Fruit fly (Drosophila melanogaster) whole organism, embryonic: ENCODE results near the gene CG10418.
A peak's percentile ranks its signal among the peaks of the same experiment; 100 is the strongest.

Experiments
- B-H1 ChIP-seq: fragments of 200-800 bp; sonication (Bioruptor generic); IDR thresholded peaks from 3 replicates; pipeline ENCODE4 v1.3.6; 2022; ENCODE audit warnings: missing biosample characterization, missing genetic modification characterization
- Bdp1 ChIP-seq: fragments of 200-800 bp; sonication (Bioruptor generic); optimal IDR thresholded peaks from 3 replicates; lab custom pipeline; 2016; ENCODE audit warnings: missing biosample characterization, missing genetic modification characterization
- BtbVII ChIP-seq: fragments of 200-800 bp; sonication (Bioruptor generic); optimal IDR thresholded peaks from 3 replicates; lab custom pipeline; 2017; ENCODE audit warnings: missing biosample characterization, mild to moderate bottlenecking, missing genetic modification characterization
- CG10979 ChIP-seq: fragments of 200-800 bp; sonication (Bioruptor generic); optimal IDR thresholded peaks from 2 replicates; lab custom pipeline; 2018; ENCODE audit warnings: missing biosample characterization, mild to moderate bottlenecking, missing genetic modification characterization, moderate library complexity
- CG11398 ChIP-seq: fragments of 200-800 bp; sonication (Bioruptor generic); optimal IDR thresholded peaks from 2 replicates; lab custom pipeline; 2016; ENCODE audit warnings: missing biosample characterization, missing genetic modification characterization
- CG11723 ChIP-seq: fragments of 200-800 bp; sonication (Bioruptor generic); optimal IDR thresholded peaks from 2 replicates; lab custom pipeline; 2017; ENCODE audit warnings: missing biosample characterization, mild to moderate bottlenecking, missing genetic modification characterization
- CG12236 ChIP-seq: fragments of 200-800 bp; sonication (Bioruptor generic); optimal IDR thresholded peaks from 2 replicates; lab custom pipeline; 2016; ENCODE audit warnings: missing biosample characterization, missing genetic modification characterization
- CG1647 ChIP-seq: fragments of 200-800 bp; sonication (Bioruptor generic); optimal IDR thresholded peaks from 3 replicates; lab custom pipeline; 2016; ENCODE audit warnings: missing biosample characterization, missing genetic modification characterization
- CG17385 ChIP-seq: fragments of 200-800 bp; sonication (Bioruptor generic); optimal IDR thresholded peaks from 3 replicates; lab custom pipeline; 2018; ENCODE audit warnings: missing biosample characterization, mild to moderate bottlenecking, missing genetic modification characterization
- CG17802 ChIP-seq: fragments of 200-800 bp; sonication (Bioruptor generic); optimal IDR thresholded peaks from 2 replicates; lab custom pipeline; 2018; ENCODE audit warnings: missing biosample characterization, mild to moderate bottlenecking, missing genetic modification characterization, moderate library complexity
- CG2875 ChIP-seq: fragments of 200-800 bp; sonication (Bioruptor generic); optimal IDR thresholded peaks from 2 replicates; lab custom pipeline; 2017; ENCODE audit warnings: missing biosample characterization, mild to moderate bottlenecking, missing genetic modification characterization, missing genetic modification reagents
- CG4360 ChIP-seq: fragments of 200-800 bp; sonication (Bioruptor generic); IDR thresholded peaks from 2 replicates; pipeline ENCODE4 v1.3.6; 2022; ENCODE audit warnings: missing biosample characterization, missing genetic modification characterization
- CG6654 ChIP-seq: fragments of 200-800 bp; sonication (Bioruptor generic); optimal IDR thresholded peaks from 2 replicates; lab custom pipeline; 2017; ENCODE audit warnings: missing biosample characterization, mild to moderate bottlenecking, missing genetic modification characterization
- CG6813 ChIP-seq: fragments of 200-800 bp; sonication (Bioruptor generic); optimal IDR thresholded peaks from 2 replicates; lab custom pipeline; 2017; ENCODE audit warnings: missing biosample characterization, missing genetic modification characterization, mild to moderate bottlenecking, moderate library complexity, missing genetic modification reagents
- CG8478 ChIP-seq: fragments of >200 bp; optimal IDR thresholded peaks from 2 replicates; lab custom pipeline; 2018
- Gsc ChIP-seq: fragments of 200-800 bp; sonication (Bioruptor generic); IDR thresholded peaks from 2 replicates; pipeline ENCODE4 v1.3.6; 2022; ENCODE audit warnings: missing biosample characterization, missing genetic modification characterization
- H15 ChIP-seq: fragments of 200-800 bp; sonication (Bioruptor generic); IDR thresholded peaks from 3 replicates; pipeline ENCODE4 v1.3.6; 2022; ENCODE audit warnings: missing biosample characterization, missing genetic modification characterization
- Med ChIP-seq: fragments of 200-800 bp; sonication (Bioruptor generic); peaks from one replicate; lab custom pipeline; 2016; ENCODE audit warnings: missing biosample characterization, missing genetic modification characterization, mild to moderate bottlenecking, inconsistent platforms, moderate library complexity
- Nf-YB ChIP-seq: fragments of 200-800 bp; sonication (Bioruptor generic); optimal IDR thresholded peaks from 3 replicates; lab custom pipeline; 2019; ENCODE audit warnings: missing biosample characterization, mild to moderate bottlenecking, missing genetic modification characterization, moderate library complexity
- Nf-YC ChIP-seq: fragments of 200-800 bp; optimal IDR thresholded peaks from 3 replicates; lab custom pipeline; 2019; ENCODE audit warnings: missing biosample characterization, mild to moderate bottlenecking, missing genetic modification characterization, moderate library complexity
- Opbp ChIP-seq: fragments of 200-800 bp; sonication (Bioruptor generic); IDR thresholded peaks from 3 replicates; pipeline ENCODE4 v1.3.6; 2022; ENCODE audit warnings: missing biosample characterization, missing genetic modification characterization; ENCODE audit not compliant: partially characterized antibody
- Trl ChIP-seq, 3 experiments: fragments of >200 bp in 2 of 3; fragments of 200-800 bp in 1 of 3; sonication (Bioruptor generic) in 1 of 3; optimal IDR thresholded peaks; 2 replicates in 1 of 3; 3 replicates in 2 of 3; lab custom pipeline; 2016 to 2017; ENCODE audit warnings: missing biosample characterization in 1 of 3, missing genetic modification characterization in 1 of 3
- YL-1 ChIP-seq: fragments of 200-800 bp; sonication (Bioruptor generic); optimal IDR thresholded peaks from 3 replicates; lab custom pipeline; 2017; ENCODE audit warnings: missing biosample characterization, mild to moderate bottlenecking, missing genetic modification characterization
- abd-A ChIP-seq: fragments of 200-800 bp; sonication (Bioruptor generic); optimal IDR thresholded peaks from 3 replicates; lab custom pipeline; 2019; ENCODE audit warnings: missing biosample characterization, mild to moderate bottlenecking, missing genetic modification characterization, moderate library complexity
- ci ChIP-seq: fragments of 200-800 bp; sonication (Bioruptor generic); IDR thresholded peaks from 3 replicates; pipeline ENCODE4 v1.3.6; 2022; ENCODE audit warnings: missing biosample characterization, missing genetic modification characterization
- da ChIP-seq: fragments of 200-800 bp; sonication (Bioruptor generic); optimal IDR thresholded peaks from 2 replicates; lab custom pipeline; 2016; ENCODE audit warnings: missing biosample characterization, missing genetic modification characterization
- dimm ChIP-seq: fragments of 200-800 bp; sonication (Bioruptor generic); IDR thresholded peaks from 2 replicates; pipeline ENCODE4 v1.3.6; 2022; ENCODE audit warnings: missing biosample characterization, missing genetic modification characterization
- esg ChIP-seq: fragments of 200-800 bp; sonication (Bioruptor generic); conservative IDR thresholded peaks from 2 replicates; pipeline ENCODE4 v1.3.6; 2022; ENCODE audit warnings: missing biosample characterization, missing genetic modification characterization
- ewg ChIP-seq: fragments of 200-800 bp; sonication (Bioruptor generic); optimal IDR thresholded peaks from 3 replicates; lab custom pipeline; 2017; ENCODE audit warnings: mild to moderate bottlenecking, missing biosample characterization, missing genetic modification reagents, missing genetic modification characterization
- gfzf ChIP-seq: fragments of 200-800 bp; sonication (Bioruptor generic); optimal IDR thresholded peaks from 2 replicates; lab custom pipeline; 2016; ENCODE audit warnings: missing biosample characterization, mild to moderate bottlenecking, missing genetic modification characterization, moderate library complexity
- gsb-n ChIP-seq: fragments of 200-800 bp; sonication (Bioruptor generic); optimal IDR thresholded peaks from 3 replicates; lab custom pipeline; 2018; ENCODE audit warnings: missing biosample characterization, mild to moderate bottlenecking, missing genetic modification characterization
- insv ChIP-seq, 2 experiments: fragments of 200-800 bp; sonication (Bioruptor generic); optimal IDR thresholded peaks; 3 replicates each; lab custom pipeline; 2016 to 2018; ENCODE audit warnings: missing biosample characterization in 2 of 2, missing genetic modification characterization in 2 of 2
- kni ChIP-seq: fragments of 200-800 bp; sonication (Bioruptor generic); optimal IDR thresholded peaks from 3 replicates; lab custom pipeline; 2017; ENCODE audit warnings: mild to moderate bottlenecking, missing biosample characterization, missing genetic modification reagents, missing genetic modification characterization
- odd ChIP-seq: fragments of 200-800 bp; sonication (Bioruptor generic); optimal IDR thresholded peaks from 2 replicates; lab custom pipeline; 2017; ENCODE audit warnings: missing biosample characterization, mild to moderate bottlenecking, missing genetic modification characterization
- otp ChIP-seq: fragments of 200-800 bp; sonication (Bioruptor generic); IDR thresholded peaks from 3 replicates; pipeline ENCODE4, ENCODE4 v1.3.6; 2022; ENCODE audit warnings: missing biosample characterization, missing genetic modification characterization
- phol ChIP-seq: fragments of 200-800 bp; sonication (Bioruptor generic); optimal IDR thresholded peaks from 3 replicates; lab custom pipeline; 2018; ENCODE audit warnings: missing biosample characterization, mild to moderate bottlenecking, missing genetic modification characterization, moderate library complexity
- pnt ChIP-seq: fragments of 200-800 bp; sonication (Bioruptor generic); optimal IDR thresholded peaks from 3 replicates; lab custom pipeline; 2016; ENCODE audit warnings: missing biosample characterization, missing genetic modification characterization
- pum ChIP-seq: fragments of 200-800 bp; sonication (Bioruptor generic); optimal IDR thresholded peaks from 2 replicates; lab custom pipeline; 2016; ENCODE audit warnings: missing biosample characterization, missing genetic modification characterization
- slp2 ChIP-seq: fragments of 200-800 bp; sonication (Bioruptor generic); optimal IDR thresholded peaks from 2 replicates; lab custom pipeline; 2016; ENCODE audit warnings: missing biosample characterization, missing genetic modification characterization
- zen2 ChIP-seq: fragments of 200-800 bp; sonication (Bioruptor generic); IDR thresholded peaks from 3 replicates; pipeline ENCODE4 v1.3.6; 2022; ENCODE audit warnings: missing biosample characterization, missing genetic modification characterization; ENCODE audit not compliant: partially characterized antibody

Gene CG10418

DNA sequence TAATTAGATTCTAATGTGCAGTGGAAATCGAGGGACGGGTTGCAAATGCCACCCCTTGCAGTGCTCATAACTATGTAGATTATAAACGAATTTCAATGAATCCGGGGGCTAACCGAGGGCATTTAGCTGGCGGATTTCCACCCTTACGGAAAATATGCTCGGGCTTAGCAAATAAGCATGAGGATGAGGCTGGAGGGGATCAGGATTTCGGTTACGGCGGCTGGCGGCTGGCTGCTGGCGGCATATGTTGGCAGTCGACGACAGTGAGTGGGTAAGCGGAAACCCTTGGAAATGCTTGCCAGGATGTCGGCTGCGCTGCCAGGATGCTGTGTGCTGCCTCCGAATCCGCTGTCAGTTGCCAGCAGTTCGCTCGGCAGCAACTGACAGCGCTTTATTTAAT lies 41.9 kb upstream of the CG10418 start (continued):
- TF ChIP-seq CG6813 (GFP tag; lab: Kevin White, UChicago) (no peak), da (GFP tag; lab: Kevin White, UChicago) (no peak), kni (GFP tag; lab: Kevin White, UChicago) (peak; percentile 10), CG10979 (no peak)

DNA sequence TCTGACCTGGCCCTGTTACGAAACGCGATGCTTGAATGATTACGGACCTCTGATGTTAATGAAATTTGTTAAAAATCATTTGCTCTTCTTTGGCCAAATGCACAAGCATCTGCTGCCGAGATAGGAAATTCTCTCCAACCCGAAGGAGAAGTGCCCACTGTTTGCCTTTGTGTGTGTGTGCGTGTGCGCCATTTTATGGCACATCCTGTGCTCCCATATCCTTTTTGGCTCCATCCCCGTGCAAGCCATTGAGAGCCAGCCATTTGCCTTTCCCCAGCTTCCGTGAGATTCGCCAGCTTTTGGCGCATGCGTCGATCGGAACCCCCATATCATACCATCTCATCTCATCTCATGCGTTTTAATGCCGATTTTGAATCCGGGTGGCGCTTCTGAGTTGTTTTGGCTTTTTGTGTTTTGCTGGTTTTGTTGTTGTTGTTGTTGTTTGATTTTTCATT lies 40.4 kb upstream of the CG10418 start, which contains the start of gene CG4328:
Gene CG4328, minus strand, starts transcription at position 51 of the 455 bp plus-strand sequence.
- no peak for TF ChIP-seq CG2875 (GFP tag; lab: Kevin White, UChicago)
- TF ChIP-seq insv (GFP tag; optimal IDR thresholded peaks at IDR 0.05; lab: Kevin White, UChicago), result no peak
- no peak for TF ChIP-seq gfzf
- TF ChIP-seq pnt (GFP tag; lab: Kevin White, UChicago), result no peak
- TF ChIP-seq ci (GFP tag; lab: Robert Waterston, UW), result no peak
- TF ChIP-seq Bdp1 (GFP tag; lab: Kevin White, UChicago), result no peak
- no peak for TF ChIP-seq dimm (GFP tag; lab: Robert Waterston, UW)
- no peak for TF ChIP-seq phol (tag; lab: Kevin White, UChicago)
- TF ChIP-seq esg, result no peak
- no peak for TF ChIP-seq odd (GFP tag; lab: Kevin White, UChicago)
- no peak for TF ChIP-seq YL-1 (GFP tag; lab: Kevin White, UChicago)
- TF ChIP-seq abd-A (tag; lab: Kevin White, UChicago), result peak; percentile 7
- TF ChIP-seq CG11723 (GFP tag; lab: Kevin White, UChicago), result no peak
- no peak for TF ChIP-seq BtbVII (GFP tag; lab: Kevin White, UChicago)
- no peak for TF ChIP-seq CG1647 (GFP tag; lab: Kevin White, UChicago)
- no peak for TF ChIP-seq Gsc (GFP tag; lab: Robert Waterston, UW)
- TF ChIP-seq zen2 (GFP tag; lab: Robert Waterston, UW), result no peak
- peak; percentile 86 for TF ChIP-seq Nf-YB (GFP tag; lab: Kevin White, UChicago)
- no peak for TF ChIP-seq otp (GFP tag; lab: Robert Waterston, UW)
- no peak for TF ChIP-seq CG8478
- TF ChIP-seq Med (GFP tag; lab: Kevin White, UChicago), result no peak
- no peak for TF ChIP-seq CG12236 (GFP tag; lab: Kevin White, UChicago)
- TF ChIP-seq Opbp (GFP tag; lab: Robert Waterston, UW), result no peak
- TF ChIP-seq slp2 (GFP tag; lab: Kevin White, UChicago), result no peak
- no peak for TF ChIP-seq H15 (GFP tag; lab: Robert Waterston, UW)
- 0 out of 2 replicates have a peak, but pooled peaks have one; percentile 29 for TF ChIP-seq CG4360 (GFP tag; lab: Robert Waterston, UW)
- TF ChIP-seq gsb-n (tag; lab: Kevin White, UChicago), result no peak
- no peak for TF ChIP-seq pum (GFP tag; lab: Kevin White, UChicago)
- TF ChIP-seq ewg (GFP tag; lab: Kevin White, UChicago), result peak; percentile 66
- no peak for TF ChIP-seq CG6654
- no peak for TF ChIP-seq CG11398 (GFP tag; lab: Kevin White, UChicago)
- TF ChIP-seq Trl (optimal IDR thresholded peaks at IDR 0.05; lab: Kevin White, UChicago), result peak in 1 of 2 experiments; percentile 11
- no peak for TF ChIP-seq Trl (GFP tag; optimal IDR thresholded peaks at IDR 0.05; lab: Kevin White, UChicago)
- TF ChIP-seq CG17802 (tag; lab: Kevin White, UChicago), result no peak
- no peak for TF ChIP-seq CG17385 (GFP tag; lab: Kevin White, UChicago)
- peak; percentile 90 for TF ChIP-seq Nf-YC (tag; lab: Kevin White, UChicago)
- no peak for TF ChIP-seq B-H1 (GFP tag; lab: Robert Waterston, UW)
